Fruit fly (Drosophila melanogaster): Measurements from ENCODE around the gene Dad.

Gene Dad

DNA sequence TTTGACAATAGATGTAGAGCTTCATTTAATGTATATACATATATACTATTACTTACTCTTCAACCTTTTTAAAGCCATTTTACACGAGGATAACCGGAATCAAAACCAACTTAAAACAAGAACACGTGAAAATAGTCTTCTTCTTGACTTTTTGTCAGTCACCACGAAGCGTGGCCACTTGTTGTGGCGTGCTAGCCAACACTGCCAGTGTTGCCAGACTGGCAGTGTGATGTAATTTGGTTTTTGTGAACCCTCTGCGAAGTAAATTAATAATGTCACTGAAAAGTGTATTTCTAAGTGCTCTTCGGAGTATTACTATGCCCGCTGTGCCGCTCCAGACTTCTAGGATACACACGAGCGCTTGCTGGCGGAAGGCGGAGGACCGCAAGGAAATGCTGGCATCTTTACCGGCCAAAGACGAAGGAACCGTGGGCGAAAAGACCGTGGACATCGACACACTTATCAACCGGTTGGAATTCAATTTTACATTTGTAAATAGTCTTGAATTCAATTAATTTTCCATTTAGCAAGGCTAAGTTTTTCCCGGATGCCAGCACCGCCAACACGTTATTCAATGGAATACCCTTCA lies 18.8 kb downstream of the Dad start, which contains the start of the genes Ns1 and mRpS11 (continued):
- TF ChIP-seq E2f2 (GFP tag; IDR thresholded peaks at IDR 0.05), result 0 out of 2 replicates have a peak, but pooled peaks have one; percentile 38
- peak; percentile 79 for TF ChIP-seq CG15514 (GFP tag; optimal IDR thresholded peaks at IDR 0.05)
- no peak for TF ChIP-seq dimm (GFP tag; IDR thresholded peaks at IDR 0.05)
- no peak for TF ChIP-seq sim (GFP tag; IDR thresholded peaks at IDR 0.05)
- TF ChIP-seq PHDP (tag; optimal IDR thresholded peaks at IDR 0.05), result peak; percentile 9
- TF ChIP-seq wek (GFP tag; optimal IDR thresholded peaks at IDR 0.05), result no peak
- no peak for TF ChIP-seq Nf-YA (GFP tag; IDR thresholded peaks at IDR 0.05)
- no peak for TF ChIP-seq toy (GFP tag; IDR thresholded peaks at IDR 0.05)
- TF ChIP-seq CG30431 (GFP tag; optimal IDR thresholded peaks at IDR 0.05), result no peak
- TF ChIP-seq chn (GFP tag; optimal IDR thresholded peaks at IDR 0.05), result peak; percentile 30
- TF ChIP-seq GATAe (GFP tag; conservative IDR thresholded peaks at IDR 0.05), result no peak
- no peak for TF ChIP-seq CG5180 (GFP tag; optimal IDR thresholded peaks at IDR 0.05)
- TF ChIP-seq sisA (GFP tag; IDR thresholded peaks at IDR 0.05), result 0 out of 2 replicates have a peak, but pooled peaks have one; percentile 27
- TF ChIP-seq Stat92E (GFP tag; optimal IDR thresholded peaks at IDR 0.05), result peak in 1 of 3 experiments; percentile 27
- TF ChIP-seq yki (optimal IDR thresholded peaks at IDR 0.05), result no peak
- TF ChIP-seq Blimp-1 (GFP tag; optimal IDR thresholded peaks at IDR 0.05), result no peak
- no peak for TF ChIP-seq cas (GFP tag; IDR thresholded peaks at IDR 0.05)
- TF ChIP-seq CG16813 (GFP tag; IDR thresholded peaks at IDR 0.05; ENCODE audit: partially characterized antibody), result 0 out of 3 replicates have a peak, but pooled peaks have one; percentile 13
- TF ChIP-seq CG11695 (GFP tag; IDR thresholded peaks at IDR 0.05), result no peak
- peak; percentile 13 for TF ChIP-seq CTCF (GFP tag; optimal IDR thresholded peaks at IDR 0.05)
- TF ChIP-seq her (GFP tag; optimal IDR thresholded peaks at IDR 0.05), result peak; percentile 36
- TF ChIP-seq fd96Cb (tag; optimal IDR thresholded peaks at IDR 0.05), result no peak
- peak; percentile 11 for TF ChIP-seq Sry-δ (GFP tag; optimal IDR thresholded peaks at IDR 0.05)
- TF ChIP-seq ems (GFP tag; optimal IDR thresholded peaks at IDR 0.05), result no peak
- TF ChIP-seq Ssrp (tag; optimal IDR thresholded peaks at IDR 0.05), result no peak
- no peak for TF ChIP-seq Neu2 (GFP tag; optimal IDR thresholded peaks at IDR 0.05; ENCODE audit: borderline replicate concordance)
- no peak; the same call in 1 of the 2 replicates for TF ChIP-seq Dref (GFP tag; IDR thresholded peaks at IDR 0.05)
- no peak for TF ChIP-seq CG2875 (GFP tag; optimal IDR thresholded peaks at IDR 0.05)
- no peak for TF ChIP-seq HLH4C (GFP tag; IDR thresholded peaks at IDR 0.05; ENCODE audit: partially characterized antibody)
- TF ChIP-seq CG7963 (GFP tag; IDR thresholded peaks at IDR 0.05; ENCODE audit: partially characterized antibody), result peak; percentile 44; the same call in 2 of the 3 replicates
- TF ChIP-seq wdn (GFP tag; IDR thresholded peaks at IDR 0.05), result no peak
- TF ChIP-seq CG12104 (GFP tag; optimal IDR thresholded peaks at IDR 0.05), result peak; percentile 49
- TF ChIP-seq CG32532 (GFP tag; IDR thresholded peaks at IDR 0.05), result peak; percentile 52
- no peak for TF ChIP-seq unpg (GFP tag; optimal IDR thresholded peaks at IDR 0.05)
- peak; percentile 64 for TF ChIP-seq trem (tag; optimal IDR thresholded peaks at IDR 0.05)
- TF ChIP-seq mam (GFP tag; optimal IDR thresholded peaks at IDR 0.05), result peak; percentile 13
- TF ChIP-seq fd102C (GFP tag; optimal IDR thresholded peaks at IDR 0.05), result no peak
- no peak for TF ChIP-seq Doc2 (GFP tag; IDR thresholded peaks at IDR 0.05)
- TF ChIP-seq CG17912 (GFP tag; optimal IDR thresholded peaks at IDR 0.05), result peak; percentile 11
- no peak for TF ChIP-seq CG12155 (GFP tag; optimal IDR thresholded peaks at IDR 0.05)
- TF ChIP-seq stwl (tag; optimal IDR thresholded peaks at IDR 0.05), result peak; percentile 83
- TF ChIP-seq mld (GFP tag; IDR thresholded peaks at IDR 0.05; ENCODE audit: partially characterized antibody), result no peak
- TF ChIP-seq fru (optimal IDR thresholded peaks at IDR 0.05), result no peak
- no peak for TF ChIP-seq CG5245 (GFP tag; optimal IDR thresholded peaks at IDR 0.05)
- no peak for TF ChIP-seq CG14014 (GFP tag; IDR thresholded peaks at IDR 0.05)
- peak; percentile 40; the same call in 1 of the 2 replicates for TF ChIP-seq bbx (GFP tag; IDR thresholded peaks at IDR 0.05; ENCODE audit: partially characterized antibody)
- TF ChIP-seq vfl (GFP tag; optimal IDR thresholded peaks at IDR 0.05), result peak; percentile 22
- TF ChIP-seq CG31388 (GFP tag; optimal IDR thresholded peaks at IDR 0.05), result no peak
- no peak for TF ChIP-seq HLHmδ (GFP tag; optimal IDR thresholded peaks at IDR 0.05)
- no peak for TF ChIP-seq Lpt (GFP tag; optimal IDR thresholded peaks at IDR 0.05)
- TF ChIP-seq CG14441 (GFP tag; IDR thresholded peaks at IDR 0.05), result no peak

Measured in whole organism, embryonic.